Worm (Caenorhabditis elegans) whole organism, L1 larva: Measurements from ENCODE around the gene K01A11.3.

Experiments
- ceh-8 ChIP-seq: fragments of 200-800 bp; sonication (Bioruptor generic); optimal IDR thresholded peaks from 2 replicates; lab custom pipeline; 2018; ENCODE audit warnings: mild to moderate bottlenecking, missing genetic modification characterization, moderate library complexity, missing compliant biosample characterization
- fkh-10 ChIP-seq: sonication (generic microtip); optimal IDR thresholded peaks from 2 replicates; lab custom pipeline; 2017; ENCODE audit warnings: missing biosample characterization, missing genetic modification reagents, missing genetic modification characterization
- fos-1 ChIP-seq: fragments of 150-350 bp; optimal IDR thresholded peaks from 2 replicates; lab custom pipeline; 2014; ENCODE audit warnings: missing biosample characterization, missing genetic modification characterization
- nhr-77 ChIP-seq: fragments of 150-350 bp; optimal IDR thresholded peaks from 2 replicates; lab custom pipeline; 2014; ENCODE audit warnings: missing biosample characterization, missing genetic modification characterization
- pag-3 ChIP-seq: sonication (generic microtip); optimal IDR thresholded peaks from 2 replicates; lab custom pipeline; 2017; ENCODE audit warnings: missing genetic modification characterization, mild to moderate bottlenecking, missing compliant biosample characterization, antibody characterized with exemption, borderline replicate concordance; ENCODE audit not compliant: insufficient read depth
- skn-1 ChIP-seq: fragments of 150-350 bp; optimal IDR thresholded peaks from 2 replicates; lab custom pipeline; 2014; ENCODE audit warnings: missing biosample characterization, missing genetic modification characterization

DNA sequence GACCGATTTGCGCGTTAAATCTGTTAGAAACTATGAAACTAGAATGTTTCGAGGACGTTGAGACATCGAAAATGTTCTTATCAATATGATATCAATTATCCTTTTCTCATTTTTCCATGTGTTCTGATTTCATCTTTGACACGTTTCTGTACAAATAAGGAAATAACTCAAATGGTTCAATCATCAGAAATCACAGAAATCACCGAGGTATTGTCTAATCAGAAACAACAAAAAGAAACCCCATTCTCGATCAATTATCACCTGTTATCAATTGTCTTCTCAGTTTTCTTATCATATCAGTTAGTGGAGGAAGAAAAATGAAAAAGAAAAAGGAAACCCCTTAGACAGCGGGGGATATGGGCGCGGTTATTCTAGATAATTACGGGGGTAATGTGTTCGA, 17.3 kb downstream of the K01A11.3 start:
- TF ChIP-seq nhr-77 (no peak), fos-1 (no peak), fkh-10 (GFP tag; lab: Kevin White, UChicago) (no peak), pag-3 (tag; lab: Kevin White, UChicago) (no peak), ceh-8 (GFP tag; lab: Kevin White, UChicago) (no peak), skn-1 (tag; lab: Kevin White, UChicago) (no peak)
